Worm (Caenorhabditis elegans) whole organism, young adult: ENCODE measurements around the gene nhr-260.

Experiments
- B0261.1 ChIP-seq: sonication (generic microtip); optimal IDR thresholded peaks from 2 replicates; lab custom pipeline; 2016; ENCODE audit warnings: mild to moderate bottlenecking, missing genetic modification characterization, moderate library complexity, missing compliant biosample characterization
- F52B5.7 ChIP-seq: sonication (generic microtip); optimal IDR thresholded peaks from 2 replicates; lab custom pipeline; 2016; ENCODE audit warnings: mild to moderate bottlenecking, missing genetic modification characterization, missing compliant biosample characterization
- F57C9.4 ChIP-seq: sonication (generic microtip); optimal IDR thresholded peaks from 2 replicates; lab custom pipeline; 2017; ENCODE audit warnings: mild to moderate bottlenecking, missing genetic modification characterization, missing compliant biosample characterization
- T07F8.4 ChIP-seq: sonication (generic microtip); optimal IDR thresholded peaks from 2 replicates; lab custom pipeline; 2016; ENCODE audit warnings: mild to moderate bottlenecking, missing genetic modification characterization, moderate library complexity, missing compliant biosample characterization
- ama-1 ChIP-seq, 3 experiments: fragments of 150-350 bp in 1 of 3; sonication (generic microtip) in 2 of 3; optimal IDR thresholded peaks; 2 replicates each; lab custom pipeline; 2014 to 2018; ENCODE audit warnings: missing biosample characterization in 2 of 3, missing genetic modification characterization in 2 of 3, missing genetic modification reagents in 2 of 3
- atf-7 ChIP-seq: sonication (generic microtip); optimal IDR thresholded peaks from 2 replicates; lab custom pipeline; 2017; ENCODE audit warnings: mild to moderate bottlenecking, missing genetic modification characterization, missing compliant biosample characterization
- ceh-91 ChIP-seq: fragments of 200-800 bp; sonication (Bioruptor generic); IDR thresholded peaks from 2 replicates; pipeline ENCODE4 v1.3.6; 2022; ENCODE audit warnings: missing genetic modification reagents, missing genetic modification characterization, missing compliant biosample characterization
- hmg-1.2 ChIP-seq: fragments of 200-800 bp; sonication (Bioruptor generic); IDR thresholded peaks from 2 replicates; pipeline ENCODE4 v1.3.6; 2022; ENCODE audit warnings: missing genetic modification reagents, missing genetic modification characterization, missing compliant biosample characterization
- lin-35 ChIP-seq, 3 experiments: fragments of 150-350 bp in 2 of 3; sonication (generic microtip) in 1 of 3; optimal IDR thresholded peaks; 2 replicates each; lab custom pipeline; 2014 to 2018; ENCODE audit warnings: missing biosample characterization in 3 of 3, missing genetic modification characterization in 3 of 3, missing genetic modification reagents in 3 of 3
- mel-28 ChIP-seq: sonication (generic microtip); optimal IDR thresholded peaks from 2 replicates; lab custom pipeline; 2016; ENCODE audit warnings: borderline replicate concordance, mild to moderate bottlenecking, missing genetic modification characterization, missing compliant biosample characterization
- rpc-1 ChIP-seq, 2 experiments: fragments of 150-350 bp in 1 of 2; sonication (generic microtip) in 1 of 2; optimal IDR thresholded peaks; 2 replicates each; lab custom pipeline; 2014 to 2018; ENCODE audit warnings: missing biosample characterization in 1 of 2, missing genetic modification characterization in 1 of 2, missing genetic modification reagents in 1 of 2, missing genotype in 1 of 2

DNA sequence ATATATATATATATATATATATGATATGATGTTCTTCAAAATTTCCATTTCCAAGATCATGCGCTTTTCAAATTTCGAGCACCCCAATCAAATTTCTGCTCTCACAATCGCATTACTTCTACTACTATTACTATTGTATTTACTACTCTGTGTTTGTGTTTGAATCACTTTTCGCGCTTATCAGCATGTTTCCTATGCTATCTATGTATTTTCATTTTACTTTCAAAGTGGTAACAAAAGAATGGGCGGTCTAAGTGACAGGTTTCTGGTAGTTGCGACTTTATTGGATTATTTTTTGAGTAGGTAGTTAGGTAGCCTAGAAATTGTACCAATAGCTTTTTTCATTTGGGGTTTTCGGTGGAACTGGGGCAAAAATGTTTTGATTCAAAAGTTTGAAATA is 46.7 kb upstream of the nhr-260 start:
- TF ChIP-seq rpc-1 (optimal IDR thresholded peaks at IDR 0.05; lab: Kevin White, UChicago) (no peak), rpc-1 (tag; optimal IDR thresholded peaks at IDR 0.05; lab: Kevin White, UChicago) (no peak), ceh-91 (GFP tag; lab: Robert Waterston, UW) (no peak), lin-35 (GFP tag; optimal IDR thresholded peaks at IDR 0.05; lab: Kevin White, UChicago) (no peak), mel-28 (tag; lab: Kevin White, UChicago) (no peak), F57C9.4 (tag; lab: Kevin White, UChicago) (no peak), B0261.1 (tag; lab: Kevin White, UChicago) (no peak), hmg-1.2 (no peak), T07F8.4 (no peak), ama-1 (optimal IDR thresholded peaks at IDR 0.05; lab: Kevin White, UChicago) (no peak), ama-1 (GFP tag; optimal IDR thresholded peaks at IDR 0.05; lab: Kevin White, UChicago) (no peak), atf-7 (tag; lab: Kevin White, UChicago) (no peak), F52B5.7 (tag; lab: Kevin White, UChicago) (no peak)
